Worm (Caenorhabditis elegans) whole organism, midembryonic: ENCODE data around the gene K11H3.3.

Experiments used
- T22C8.4 ChIP-seq: fragments of 200-800 bp; sonication (Bioruptor generic); IDR thresholded peaks from 2 replicates; pipeline ENCODE4 v1.3.6; 2022; ENCODE audit warnings: missing genetic modification characterization, missing compliant biosample characterization
- cog-1 ChIP-seq: sonication (generic microtip); optimal IDR thresholded peaks from 2 replicates; lab custom pipeline; 2016; ENCODE audit warnings: missing genetic modification characterization, missing compliant biosample characterization
- flt-1 ChIP-seq: fragments of 200-800 bp; sonication (Bioruptor generic); IDR thresholded peaks from 2 replicates; pipeline ENCODE4 v1.3.6; 2022; ENCODE audit warnings: missing genetic modification characterization, missing compliant biosample characterization
- klf-2 ChIP-seq: fragments of 200-800 bp; sonication (Bioruptor generic); conservative IDR thresholded peaks from 2 replicates; pipeline ENCODE4 v1.3.6; 2022; ENCODE audit warnings: missing genetic modification reagents, missing genetic modification characterization, missing compliant biosample characterization
- med-1 ChIP-seq: sonication (generic microtip); optimal IDR thresholded peaks from 2 replicates; lab custom pipeline; 2017; ENCODE audit warnings: missing genetic modification characterization, mild to moderate bottlenecking, missing compliant biosample characterization, antibody characterized with exemption, missing genetic modification reagents; ENCODE audit not compliant: insufficient read depth
- ref-1 ChIP-seq: fragments of 200-800 bp; sonication (Bioruptor generic); conservative IDR thresholded peaks from 2 replicates; pipeline ENCODE4 v1.3.6; 2022; ENCODE audit warnings: missing genetic modification reagents, missing genetic modification characterization, missing compliant biosample characterization
- tab-1 ChIP-seq: fragments of 200-800 bp; sonication (Bioruptor generic); IDR thresholded peaks from 2 replicates; pipeline ENCODE4 v1.3.6; 2022; ENCODE audit warnings: missing genetic modification characterization, missing compliant biosample characterization
- ztf-23 ChIP-seq: fragments of 200-800 bp; sonication (Bioruptor generic); IDR thresholded peaks from 2 replicates; pipeline ENCODE4 v1.3.6; 2022; ENCODE audit warnings: missing genetic modification reagents, missing genetic modification characterization, missing compliant biosample characterization
- ztf-29 ChIP-seq: fragments of 200-800 bp; sonication (Bioruptor generic); IDR thresholded peaks from 2 replicates; pipeline ENCODE4 v1.3.6; 2022; ENCODE audit warnings: missing genetic modification reagents, missing genetic modification characterization, missing compliant biosample characterization

DNA sequence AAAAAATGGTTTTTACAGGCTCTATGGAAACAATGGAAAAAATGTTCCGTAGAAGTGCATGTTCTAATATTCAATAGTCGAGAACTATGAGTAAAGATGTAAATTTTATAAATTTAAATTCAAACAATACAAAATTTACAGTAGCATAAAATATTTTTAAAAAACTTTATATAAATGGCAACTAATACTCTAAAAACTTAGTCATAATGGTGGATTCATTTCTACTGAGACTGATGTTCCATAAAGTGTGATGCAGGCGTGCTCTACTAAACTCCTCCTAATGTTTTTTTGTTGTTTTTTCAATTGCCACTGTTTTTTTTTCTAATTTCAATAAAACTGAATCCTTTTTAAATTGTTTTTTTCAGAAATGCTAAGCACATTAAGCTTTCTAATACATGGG is 43.5 kb upstream of the K11H3.3 start, which contains the start of gene gtap-2:
- TF ChIP-seq tab-1 (GFP tag; lab: Robert Waterston, UW) (no peak), klf-2 (GFP tag; lab: Robert Waterston, UW) (no peak), cog-1 (tag; lab: Kevin White, UChicago) (no peak), med-1 (GFP tag; lab: Kevin White, UChicago) (no peak), ztf-23 (GFP tag; lab: Robert Waterston, UW) (no peak), ztf-29 (GFP tag; lab: Robert Waterston, UW) (no peak), flt-1 (GFP tag; lab: Robert Waterston, UW) (no peak), T22C8.4 (GFP tag; lab: Robert Waterston, UW) (no peak), ref-1 (no peak)
